Fruit fly (Drosophila melanogaster): Measurements from ENCODE around the gene sordd1.

sordd1 gene

dm6 chrX:15745905-15746681 is 49.7 kb downstream of the sordd1 start, which contains the start of the genes CG8944 and CCT6 (continued):
- TF ChIP-seq Oli (tag; optimal IDR thresholded peaks at IDR 0.05) (no peak), Opbp (GFP tag; IDR thresholded peaks at IDR 0.05; ENCODE audit: partially characterized antibody) (peak; percentile 40; the same call in 1 of the 3 replicates), CG9932 (GFP tag; IDR thresholded peaks at IDR 0.05) (peak; percentile 71), CG9797 (GFP tag; optimal IDR thresholded peaks at IDR 0.05) (peak; percentile 28), CG3847 (GFP tag; IDR thresholded peaks at IDR 0.05) (0 out of 2 replicates have a peak, but pooled peaks have one; percentile 4), insv (GFP tag; optimal IDR thresholded peaks at IDR 0.05) (peak in 1 of 2 experiments; percentile 93), ssp (GFP tag; IDR thresholded peaks at IDR 0.05) (peak; percentile 28; the same call in 1 of the 2 replicates), caup (GFP tag; optimal IDR thresholded peaks at IDR 0.05; ENCODE audit: severe bottlenecking) (no peak), vnd (GFP tag; IDR thresholded peaks at IDR 0.05; ENCODE audit: partially characterized antibody) (peak; percentile 35; the same call in 1 of the 3 replicates), ase (GFP tag; IDR thresholded peaks at IDR 0.05) (no peak), CG34224 (GFP tag; IDR thresholded peaks at IDR 0.05; ENCODE audit: partially characterized antibody) (0 out of 3 replicates have a peak, but pooled peaks have one; percentile 24), CG7963 (GFP tag; IDR thresholded peaks at IDR 0.05; ENCODE audit: partially characterized antibody) (peak; percentile 17; the same call in 1 of the 3 replicates), CG10431 (GFP tag; optimal IDR thresholded peaks at IDR 0.05) (no peak), CG4820 (GFP tag; optimal IDR thresholded peaks at IDR 0.05) (no peak), inv (GFP tag; IDR thresholded peaks at IDR 0.05; ENCODE audit: partially characterized antibody) (0 out of 2 replicates have a peak, but pooled peaks have one; percentile 33), CG15514 (GFP tag; optimal IDR thresholded peaks at IDR 0.05) (peak; percentile 30), lilli (GFP tag; optimal IDR thresholded peaks at IDR 0.05) (peak; percentile 1), CG16813 (GFP tag; IDR thresholded peaks at IDR 0.05; ENCODE audit: partially characterized antibody) (peak; percentile 52; the same call in 2 of the 3 replicates), Oaz (GFP tag; IDR thresholded peaks at IDR 0.05) (no peak), CoRest (tag; optimal IDR thresholded peaks at IDR 0.05) (peak; percentile 45), jumu (GFP tag; optimal IDR thresholded peaks at IDR 0.05) (no peak), abd-A (tag; optimal IDR thresholded peaks at IDR 0.05) (no peak), CG6813 (GFP tag; optimal IDR thresholded peaks at IDR 0.05) (no peak), Hr3 (GFP tag; optimal IDR thresholded peaks at IDR 0.05) (peak; percentile 28), unc-4 (GFP tag; IDR thresholded peaks at IDR 0.05; ENCODE audit: partially characterized antibody) (peak; percentile 18; the same call in 1 of the 2 replicates), ems (GFP tag; optimal IDR thresholded peaks at IDR 0.05) (no peak), CG2116 (GFP tag; optimal IDR thresholded peaks at IDR 0.05) (peak; percentile 96), eyg (GFP tag; optimal IDR thresholded peaks at IDR 0.05) (no peak), CHES-1-like (GFP tag; optimal IDR thresholded peaks at IDR 0.05) (no peak), CG13424 (tag; optimal IDR thresholded peaks at IDR 0.05) (peak; percentile 29), CG11093 (GFP tag; IDR thresholded peaks at IDR 0.05) (no peak), CG32772 (GFP tag; IDR thresholded peaks at IDR 0.05) (0 out of 2 replicates have a peak, but pooled peaks have one; percentile 34), CG33213 (GFP tag; optimal IDR thresholded peaks at IDR 0.05) (no peak), MTF-1 (GFP tag; optimal IDR thresholded peaks at IDR 0.05; ENCODE audit: borderline replicate concordance) (no peak), nmo (GFP tag; optimal IDR thresholded peaks at IDR 0.05) (peak; percentile 29), dpn (GFP tag; optimal IDR thresholded peaks at IDR 0.05) (peak in 1 of 2 experiments; percentile 21), grau (tag; optimal IDR thresholded peaks at IDR 0.05) (peak; percentile 1), CG6689 (GFP tag; IDR thresholded peaks at IDR 0.05) (0 out of 2 replicates have a peak, but pooled peaks have one; percentile 6), knrl (GFP tag; IDR thresholded peaks at IDR 0.05; ENCODE audit: partially characterized antibody) (0 out of 3 replicates have a peak, but pooled peaks have one; percentile 42), aop (GFP tag; IDR thresholded peaks at IDR 0.05) (no peak), Ptx1 (GFP tag; IDR thresholded peaks at IDR 0.05) (0 out of 2 replicates have a peak, but pooled peaks have one; percentile 18), bowl (GFP tag; IDR thresholded peaks at IDR 0.05) (no peak), CG9727 (GFP tag; optimal IDR thresholded peaks at IDR 0.05) (no peak), CG18476 (GFP tag; optimal IDR thresholded peaks at IDR 0.05) (no peak), ftz-f1 (GFP tag; optimal IDR thresholded peaks at IDR 0.05) (no peak), p53 (GFP tag; optimal IDR thresholded peaks at IDR 0.05) (no peak), ci (GFP tag; IDR thresholded peaks at IDR 0.05) (0 out of 3 replicates have a peak, but pooled peaks have one; percentile 19)
